Worm (Caenorhabditis elegans): Measurements from ENCODE around the gene C35D10.3.

The C35D10.3 gene

DNA sequence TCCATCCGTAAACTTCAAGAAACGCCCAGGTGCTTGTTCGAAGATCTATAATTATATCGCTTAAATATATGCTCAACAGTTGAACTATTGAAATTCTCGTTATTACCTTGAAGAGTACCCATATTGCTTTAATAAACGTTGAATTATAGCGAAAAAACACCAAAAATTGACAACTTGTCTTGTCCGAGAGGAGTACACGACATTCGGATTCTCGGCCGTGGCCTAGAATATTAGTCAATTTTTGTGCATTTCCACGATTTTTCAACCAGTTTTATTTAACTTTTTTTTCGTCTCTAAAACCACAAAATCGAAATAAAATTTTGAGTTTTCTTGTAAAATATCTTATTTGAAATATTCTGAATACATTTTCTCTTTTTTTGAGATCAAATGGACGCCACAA is 43.6 kb downstream of the C35D10.3 start, which contains the start of the genes F26F4.9 and cee-1 (continued):
- TF ChIP-seq nhr-111 (GFP tag; optimal IDR thresholded peaks at IDR 0.05), result no peak
- TF ChIP-seq lin-29 (GFP tag; IDR thresholded peaks at IDR 0.05), result no peak
- no peak for TF ChIP-seq mdt-29 (GFP tag; IDR thresholded peaks at IDR 0.05)
- no peak for TF ChIP-seq unc-62 (GFP tag; optimal IDR thresholded peaks at IDR 0.05 in 1 of 2)
- no peak for TF ChIP-seq unc-62 (tag; optimal IDR thresholded peaks at IDR 0.05)
- TF ChIP-seq ztf-11 (tag; optimal IDR thresholded peaks at IDR 0.05), result no peak

DNA sequence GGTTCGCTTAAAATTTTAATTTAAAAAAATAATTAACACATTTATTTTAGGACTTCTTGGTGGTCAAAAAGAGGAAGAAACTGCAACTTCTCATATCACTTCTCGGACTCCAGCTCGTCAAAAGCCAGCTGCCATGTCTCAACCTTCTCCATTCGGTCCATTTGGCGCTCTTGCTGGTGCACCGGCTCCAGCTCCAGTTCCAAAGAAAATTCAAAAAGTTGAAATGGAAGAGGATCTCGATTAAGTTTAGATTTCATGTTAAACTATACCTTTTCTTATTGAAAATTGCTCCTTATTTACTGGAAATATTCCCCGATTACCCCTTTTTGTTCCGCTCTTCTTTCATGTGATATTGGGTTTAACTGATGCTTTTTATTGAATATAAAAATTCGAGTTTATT is 45.0 kb downstream of the C35D10.3 start:
- TF ChIP-seq aha-1 (tag) (peak; percentile 93), nhr-77 (tag; optimal IDR thresholded peaks at IDR 0.05) (no peak)

DNA sequence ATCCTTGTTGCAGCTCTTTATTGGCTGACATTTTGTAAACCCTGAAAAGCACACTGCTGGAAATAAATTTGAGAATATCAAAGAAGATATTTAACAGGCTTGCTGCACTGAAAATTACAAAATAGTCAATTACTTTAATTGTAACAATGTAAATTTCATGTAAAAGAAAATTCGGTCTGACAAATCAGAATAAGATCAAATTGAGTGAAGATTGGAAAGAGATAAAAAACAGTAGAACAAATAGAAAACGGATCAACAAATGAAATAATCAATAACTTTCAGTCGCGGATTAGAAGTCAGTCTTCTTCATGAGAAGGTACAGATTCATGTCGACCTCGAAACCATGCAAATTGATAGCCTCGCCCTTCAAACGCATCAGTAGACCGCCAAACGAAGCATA is 48.4 kb downstream of the C35D10.3 start, which contains the start of gene rars-1:
rars-1 (minus strand) TSS at position 101 of the 400 bp plus-strand sequence.
- TF ChIP-seq dmd-6 (GFP tag; IDR thresholded peaks at IDR 0.05), result no peak
- peak in 1 of 2 experiments; percentile 57 for TF ChIP-seq unc-62 (GFP tag; optimal IDR thresholded peaks at IDR 0.05 in 1 of 2)
- no peak for TF ChIP-seq unc-62 (tag; optimal IDR thresholded peaks at IDR 0.05)
- TF ChIP-seq rbr-2 (tag; optimal IDR thresholded peaks at IDR 0.05), result no peak
- no peak for TF ChIP-seq spr-1 (tag; optimal IDR thresholded peaks at IDR 0.05)
- TF ChIP-seq hif-1 (tag; optimal IDR thresholded peaks at IDR 0.05), result no peak

DNA sequence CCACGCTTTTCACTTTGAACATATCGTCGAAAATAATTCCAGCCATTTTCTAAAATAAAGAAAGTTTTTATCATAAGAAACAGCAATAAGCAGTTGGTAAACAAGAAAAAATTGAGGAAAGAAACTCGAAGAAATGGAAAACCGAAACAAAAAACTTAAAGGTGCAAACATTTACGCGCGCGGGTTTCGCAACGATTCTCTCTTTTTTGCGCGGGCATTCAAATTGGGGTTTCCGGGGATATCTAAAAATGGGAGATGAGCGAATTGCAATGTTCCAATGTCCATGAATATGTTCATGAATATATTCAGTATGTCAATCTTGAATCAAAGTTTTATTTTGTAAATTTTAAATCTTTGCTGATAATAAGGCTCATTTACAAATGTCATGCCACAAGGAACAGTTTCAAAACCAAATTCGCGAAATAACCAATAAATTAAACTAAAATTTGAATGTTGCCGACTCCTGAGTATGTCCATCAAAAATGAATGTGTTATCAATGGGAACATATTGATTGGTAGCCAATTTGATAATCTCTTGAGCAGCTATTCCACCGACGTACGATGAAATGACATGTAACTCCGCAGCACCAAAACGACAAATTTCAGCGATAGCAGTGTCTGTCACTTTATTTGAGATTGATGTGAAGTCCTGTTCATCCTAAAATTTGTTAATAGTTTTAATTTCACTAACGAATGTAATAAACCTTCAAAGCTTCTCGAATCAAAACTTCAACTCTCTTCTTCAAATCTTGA is 49.4 kb downstream of the C35D10.3 start, which contains the start of gene rpb-8:
rpb-8 (minus strand) TSS at position 49 of the 753 bp plus-strand sequence.
- no peak for TF ChIP-seq nhr-11 (tag; optimal IDR thresholded peaks at IDR 0.05)
- TF ChIP-seq ceh-62 (tag; optimal IDR thresholded peaks at IDR 0.05), result no peak
- no peak for TF ChIP-seq ztf-7 (tag; optimal IDR thresholded peaks at IDR 0.05)
- TF ChIP-seq unc-39 (tag; optimal IDR thresholded peaks at IDR 0.05), result no peak
- no peak for TF ChIP-seq spr-3 (GFP tag; optimal IDR thresholded peaks at IDR 0.05)
- no peak for TF ChIP-seq egl-27 (tag; optimal IDR thresholded peaks at IDR 0.05)
- TF ChIP-seq zag-1 (tag; optimal IDR thresholded peaks at IDR 0.05), result no peak
- TF ChIP-seq dmd-6 (GFP tag; IDR thresholded peaks at IDR 0.05), result 0 out of 2 replicates have a peak, but pooled peaks have one; percentile 34
- no peak for TF ChIP-seq nhr-77 (tag; optimal IDR thresholded peaks at IDR 0.05)
- peak in 1 of 2 experiments; percentile 76 for TF ChIP-seq lsy-2 (tag; optimal IDR thresholded peaks at IDR 0.05)
- TF ChIP-seq R02D3.7 (tag; optimal IDR thresholded peaks at IDR 0.05), result no peak
- no peak for TF ChIP-seq F10B5.3 (tag; optimal IDR thresholded peaks at IDR 0.05)
- no peak for TF ChIP-seq madf-9 (GFP tag; conservative IDR thresholded peaks at IDR 0.05)
- no peak for TF ChIP-seq ztf-11 (tag; optimal IDR thresholded peaks at IDR 0.05)
- TF ChIP-seq Y48G9A.11 (GFP tag; IDR thresholded peaks at IDR 0.05), result no peak
- no peak for TF ChIP-seq ceh-82 (tag; optimal IDR thresholded peaks at IDR 0.05)
- TF ChIP-seq daf-12 (tag; optimal IDR thresholded peaks at IDR 0.05), result no peak
- TF ChIP-seq attf-4 (tag; optimal IDR thresholded peaks at IDR 0.05), result no peak
- TF ChIP-seq fkh-10 (GFP tag; optimal IDR thresholded peaks at IDR 0.05), result no peak
- TF ChIP-seq set-16 (GFP tag; IDR thresholded peaks at IDR 0.05), result no peak
- TF ChIP-seq nhr-42 (GFP tag; IDR thresholded peaks at IDR 0.05), result no peak
- no peak for TF ChIP-seq mdl-1 (tag; optimal IDR thresholded peaks at IDR 0.05)
- TF ChIP-seq ceh-28 (tag; optimal IDR thresholded peaks at IDR 0.05), result no peak
- TF ChIP-seq mxl-3 (GFP tag; optimal IDR thresholded peaks at IDR 0.05), result no peak
- no peak for TF ChIP-seq daf-8 (GFP tag; IDR thresholded peaks at IDR 0.05)
- no peak for TF ChIP-seq T26A8.4 (GFP tag; IDR thresholded peaks at IDR 0.05)
- TF ChIP-seq nhr-6 (tag; optimal IDR thresholded peaks at IDR 0.05), result peak; percentile 14
- TF ChIP-seq tra-1 (GFP tag; IDR thresholded peaks at IDR 0.05), result no peak
- TF ChIP-seq lin-29 (GFP tag; IDR thresholded peaks at IDR 0.05), result no peak
- no peak for TF ChIP-seq nhr-76 (tag; optimal IDR thresholded peaks at IDR 0.05)
- TF ChIP-seq gei-8 (GFP tag; optimal IDR thresholded peaks at IDR 0.05), result no peak
- peak; percentile 16 for TF ChIP-seq rbr-2 (tag; optimal IDR thresholded peaks at IDR 0.05)
- no peak for TF ChIP-seq zip-11 (GFP tag; IDR thresholded peaks at IDR 0.05)
- 0 out of 2 replicates have a peak, but pooled peaks have one; percentile 22 for TF ChIP-seq lin-38 (GFP tag; IDR thresholded peaks at IDR 0.05)
- TF ChIP-seq ceh-44 (GFP tag; IDR thresholded peaks at IDR 0.05), result no peak
- no peak for TF ChIP-seq lim-7 (GFP tag; IDR thresholded peaks at IDR 0.05)
- TF ChIP-seq dve-1 (tag; optimal IDR thresholded peaks at IDR 0.05; ENCODE audit: insufficient read depth), result peak; percentile 9
- no peak for TF ChIP-seq nhr-25 (tag; optimal IDR thresholded peaks at IDR 0.05; ENCODE audit: borderline replicate concordance, insufficient read depth)
